Worm (Caenorhabditis elegans): ENCODE data around the gene R102.6.
"Not testable (repeated sequence)": the region's sequence is repeated elsewhere in the genome, so short reads cannot be mapped to it uniquely, and the experiment has no call there.

R102.6 gene

DNA sequence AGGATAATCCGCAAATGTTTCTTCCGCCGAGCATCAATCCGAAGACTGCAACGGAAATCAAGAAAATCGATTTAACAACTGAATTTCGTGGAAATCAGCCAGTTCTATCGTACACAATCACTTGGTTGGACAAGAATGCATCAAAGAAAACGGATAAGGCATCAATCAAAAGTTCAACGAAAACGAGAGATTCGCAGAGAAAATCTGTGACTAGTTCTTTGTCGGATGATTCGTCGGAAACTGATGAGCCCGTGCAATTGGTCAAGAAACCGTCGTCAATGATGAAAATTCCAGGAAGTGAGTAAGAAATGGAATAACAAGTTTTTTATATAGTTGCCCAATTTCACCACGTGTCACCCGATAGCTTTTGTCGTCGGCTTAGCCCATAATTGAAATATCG is at the start of gene R102.6:
Gene R102.6, minus strand, starts transcription at position 101 of the 400 bp plus-strand sequence.
- TF ChIP-seq ztf-1 (GFP tag; conservative IDR thresholded peaks at IDR 0.05) (no peak), R02D3.7 (tag; optimal IDR thresholded peaks at IDR 0.05) (no peak), zag-1 (tag; optimal IDR thresholded peaks at IDR 0.05) (no peak), gmeb-1 (tag; optimal IDR thresholded peaks at IDR 0.05) (no peak), ztf-4 (tag; optimal IDR thresholded peaks at IDR 0.05) (no peak), blmp-1 (tag; optimal IDR thresholded peaks at IDR 0.05; ENCODE audit: insufficient read depth) (no peak)

DNA sequence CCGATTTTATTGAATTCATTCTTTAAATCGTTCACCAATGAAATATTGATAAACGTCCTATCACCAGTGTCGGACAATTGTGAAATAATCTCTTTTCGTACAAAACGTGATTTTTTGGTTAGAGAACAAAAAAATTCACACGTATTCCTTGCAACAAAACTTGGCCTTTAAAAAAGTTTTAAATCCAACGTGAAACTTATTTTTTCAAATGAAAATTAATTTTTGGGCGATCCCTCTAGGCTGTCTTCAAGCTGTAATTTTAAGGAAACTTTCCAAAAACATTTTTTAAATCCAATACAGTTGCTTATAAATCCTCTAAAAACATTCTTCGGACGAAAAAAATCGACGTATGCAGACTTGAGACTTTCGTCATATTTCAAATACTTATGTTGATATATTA is 48.7 kb upstream of the R102.6 start, which contains the start of gene T25B9.5:
Gene T25B9.5, minus strand, starts transcription at position 101 of the 400 bp plus-strand sequence.
- TF ChIP-seq lin-39 (tag; optimal IDR thresholded peaks at IDR 0.05) (no peak), lin-13 (GFP tag; optimal IDR thresholded peaks at IDR 0.05) (no peak), alr-1 (tag; optimal IDR thresholded peaks at IDR 0.05) (no peak), ztf-1 (GFP tag; conservative IDR thresholded peaks at IDR 0.05) (no peak), skn-1 (tag; optimal IDR thresholded peaks at IDR 0.05) (no peak), aly-2 (tag; optimal IDR thresholded peaks at IDR 0.05) (no peak), peb-1 (tag; optimal IDR thresholded peaks at IDR 0.05) (no peak), snpc-4 (tag; optimal IDR thresholded peaks at IDR 0.05) (no peak), ZK546.5 (tag; optimal IDR thresholded peaks at IDR 0.05) (no peak), nhr-77 (tag; optimal IDR thresholded peaks at IDR 0.05) (no peak), ama-1 (optimal IDR thresholded peaks at IDR 0.05) (no peak)

ce11 chrIV:10751740-10752139 is 45.8 kb upstream of the R102.6 start, which contains the start of gene T25B9.2:
T25B9.2 (minus strand) TSS chrIV:10751840.
- not testable (repeated sequence) for TF ChIP-seq elt-3 (tag; optimal IDR thresholded peaks at IDR 0.05); unc-55 (GFP tag; optimal IDR thresholded peaks at IDR 0.05); zag-1 (tag; optimal IDR thresholded peaks at IDR 0.05)

DNA sequence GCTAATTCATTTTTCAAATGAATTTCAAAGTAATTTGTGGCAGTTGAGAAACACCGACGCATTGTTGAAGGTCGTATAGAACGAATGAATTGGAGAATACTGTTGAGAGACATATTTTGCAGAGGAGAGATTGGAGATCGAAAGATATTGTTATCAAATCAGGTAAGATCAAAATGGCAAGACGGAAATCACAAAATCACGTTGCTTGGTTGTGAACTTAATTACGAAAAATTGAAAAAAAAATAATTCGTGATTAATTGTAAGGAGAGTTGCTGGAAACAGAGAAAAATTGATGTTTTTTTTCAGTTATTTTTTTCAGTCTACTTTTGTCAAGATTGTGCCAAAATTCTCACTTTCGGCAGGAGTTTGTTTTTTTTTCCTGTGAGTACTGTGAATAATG is 44.1 kb upstream of the R102.6 start, which contains the start of gene T25B9.1:
Gene T25B9.1, minus strand, starts transcription at position 101 of the 400 bp plus-strand sequence.
- TF ChIP-seq Y55F3AM.14 (GFP tag; optimal IDR thresholded peaks at IDR 0.05) (no peak), sem-4 (tag; optimal IDR thresholded peaks at IDR 0.05) (no peak), nhr-129 (tag; optimal IDR thresholded peaks at IDR 0.05) (no peak), egl-27 (tag; optimal IDR thresholded peaks at IDR 0.05) (no peak), ztf-11 (tag; optimal IDR thresholded peaks at IDR 0.05) (no peak), dmd-4 (tag; optimal IDR thresholded peaks at IDR 0.05) (no peak), sma-3 (GFP tag; optimal IDR thresholded peaks at IDR 0.05) (no peak)

- TF ChIP-seq crh-2 (tag; optimal IDR thresholded peaks at IDR 0.05) = no peak
Observed at ce11 chrIV:10745332-10745731, 39.3 kb upstream of the R102.6 start.

DNA sequence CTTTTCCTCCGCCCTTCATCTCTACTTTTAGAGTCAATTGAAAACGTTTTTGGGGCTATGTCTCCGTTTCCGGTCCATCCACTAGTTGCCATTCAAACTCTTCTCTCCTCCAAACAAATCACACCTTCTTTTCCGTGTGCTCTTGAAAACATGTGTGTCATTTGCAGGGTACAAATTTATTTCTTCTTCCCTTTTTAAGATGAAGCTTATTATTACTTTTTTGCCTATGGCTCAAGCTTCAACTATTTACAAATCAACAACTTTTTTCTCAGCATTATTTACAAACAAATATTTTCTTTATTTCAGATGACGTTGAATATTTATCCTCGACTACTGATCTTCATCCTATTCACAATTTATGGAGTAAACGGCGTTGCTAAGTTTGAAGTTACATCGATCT is 38.5 kb upstream of the R102.6 start, which contains the start of gene T25B9.3:
Gene T25B9.3, plus strand, starts transcription at position 301 of the 400 bp plus-strand sequence.
- TF ChIP-seq unc-55 (GFP tag; optimal IDR thresholded peaks at IDR 0.05) (no peak), lin-11 (tag; optimal IDR thresholded peaks at IDR 0.05) (no peak)

DNA sequence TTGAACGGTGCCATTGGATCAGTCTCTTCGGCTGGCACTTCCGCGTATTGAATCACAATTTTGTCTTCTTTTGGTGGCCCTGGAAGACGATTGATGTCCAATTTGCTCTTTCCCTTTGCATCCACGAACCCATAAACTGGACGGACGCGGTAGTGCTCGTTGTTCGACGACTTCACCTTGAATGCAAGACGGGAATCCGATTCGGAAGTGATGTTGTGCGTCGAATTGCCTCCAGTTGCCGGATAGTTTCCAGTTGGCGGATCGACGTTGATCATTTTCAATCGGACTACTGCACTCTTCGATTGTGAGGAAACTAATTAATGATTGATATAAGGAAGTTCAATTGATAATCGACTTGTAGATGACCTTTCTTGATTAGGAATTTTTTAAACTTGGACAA is 32.3 kb upstream of the R102.6 start, which contains the start of gene ssp-34:
Gene ssp-34, minus strand, starts transcription at position 275 of the 400 bp plus-strand sequence.
- TF ChIP-seq unc-55 (GFP tag; optimal IDR thresholded peaks at IDR 0.05) (no peak), blmp-1 (tag; optimal IDR thresholded peaks at IDR 0.05; ENCODE audit: insufficient read depth) (no peak), ZK546.5 (tag; optimal IDR thresholded peaks at IDR 0.05) (no peak)

ce11 chrIV:10737011-10737553 is 31.1 kb upstream of the R102.6 start, which contains the start of gene grl-21:
grl-21 (plus strand) TSS chrIV:10737474.
- TF ChIP-seq lin-11 (tag; optimal IDR thresholded peaks at IDR 0.05) = no peak
- no peak for TF ChIP-seq unc-55 (GFP tag; optimal IDR thresholded peaks at IDR 0.05)
- no peak for TF ChIP-seq lin-39 (tag; optimal IDR thresholded peaks at IDR 0.05)
- peak; percentile 76 for TF ChIP-seq nhr-25 (tag; optimal IDR thresholded peaks at IDR 0.05)
- no peak for TF ChIP-seq zag-1 (tag; optimal IDR thresholded peaks at IDR 0.05)
- no peak for TF ChIP-seq nhr-237 (tag; optimal IDR thresholded peaks at IDR 0.05)

Measured in whole organism, L2 larva.